Fruit fly (Drosophila melanogaster) whole organism, embryonic: ENCODE measurements around the gene Sf3b2.

Experiments
- CG11456 ChIP-seq: fragments of 200-800 bp; sonication (Bioruptor generic); IDR thresholded peaks from 3 replicates; pipeline ENCODE4 v1.3.6; 2022; ENCODE audit warnings: missing biosample characterization, missing genetic modification characterization
- CG13894 ChIP-seq: fragments of 200-800 bp; sonication (Bioruptor generic); optimal IDR thresholded peaks from 3 replicates; lab custom pipeline; 2018; ENCODE audit warnings: missing biosample characterization, mild to moderate bottlenecking, missing genetic modification characterization, moderate library complexity
- CG15696 ChIP-seq: fragments of 200-800 bp; sonication (Bioruptor generic); optimal IDR thresholded peaks from 2 replicates; lab custom pipeline; 2019; ENCODE audit warnings: missing biosample characterization, mild to moderate bottlenecking, missing genetic modification characterization, moderate library complexity
- CG30020 ChIP-seq: fragments of 200-800 bp; optimal IDR thresholded peaks from 2 replicates; lab custom pipeline; 2019; ENCODE audit warnings: missing biosample characterization, mild to moderate bottlenecking, missing genetic modification characterization, moderate library complexity
- CG30431 ChIP-seq: fragments of 200-800 bp; sonication (Bioruptor generic); optimal IDR thresholded peaks from 2 replicates; lab custom pipeline; 2017; ENCODE audit warnings: missing biosample characterization, missing genetic modification characterization
- CG32772 ChIP-seq: fragments of 200-800 bp; sonication (Bioruptor generic); IDR thresholded peaks from 2 replicates; pipeline ENCODE4 v1.3.6; 2022; ENCODE audit warnings: missing biosample characterization, missing genetic modification characterization
- CG34224 ChIP-seq: fragments of 200-800 bp; sonication (Bioruptor generic); IDR thresholded peaks from 3 replicates; pipeline ENCODE4 v1.3.6; 2022; ENCODE audit warnings: missing biosample characterization, missing genetic modification characterization; ENCODE audit not compliant: partially characterized antibody
- CG34376 ChIP-seq: fragments of 200-800 bp; sonication (Bioruptor generic); optimal IDR thresholded peaks from 2 replicates; lab custom pipeline; 2018; ENCODE audit warnings: missing biosample characterization, mild to moderate bottlenecking, missing genetic modification characterization
- CG3838 ChIP-seq: fragments of 200-800 bp; sonication (Bioruptor generic); optimal IDR thresholded peaks from 3 replicates; lab custom pipeline; 2016; ENCODE audit warnings: missing biosample characterization, missing genetic modification characterization
- CG4360 ChIP-seq: fragments of 200-800 bp; sonication (Bioruptor generic); IDR thresholded peaks from 2 replicates; pipeline ENCODE4 v1.3.6; 2022; ENCODE audit warnings: missing biosample characterization, missing genetic modification characterization
- CG7963 ChIP-seq: fragments of 200-800 bp; sonication (Bioruptor generic); IDR thresholded peaks from 3 replicates; pipeline ENCODE4 v1.3.6; 2022; ENCODE audit warnings: missing biosample characterization, missing genetic modification characterization; ENCODE audit not compliant: partially characterized antibody
- CG7987 ChIP-seq: fragments of 200-800 bp; sonication (Bioruptor generic); optimal IDR thresholded peaks from 2 replicates; lab custom pipeline; 2018; ENCODE audit warnings: missing biosample characterization, mild to moderate bottlenecking, missing genetic modification characterization, moderate library complexity
- Dip3 ChIP-seq: fragments of 200-800 bp; sonication (Bioruptor generic); optimal IDR thresholded peaks from 3 replicates; lab custom pipeline; 2016; ENCODE audit warnings: missing biosample characterization, missing genetic modification characterization
- Doc3 ChIP-seq: fragments of 200-800 bp; sonication (Bioruptor generic); IDR thresholded peaks from 3 replicates; pipeline ENCODE4 v1.3.6; 2022; ENCODE audit warnings: missing biosample characterization, missing genetic modification characterization; ENCODE audit not compliant: partially characterized antibody
- Dp ChIP-seq: fragments of 200-800 bp; sonication (Bioruptor generic); optimal IDR thresholded peaks from 2 replicates; lab custom pipeline; 2018; ENCODE audit warnings: missing biosample characterization, mild to moderate bottlenecking, missing genetic modification characterization, moderate library complexity
- Drgx ChIP-seq: fragments of 200-800 bp; sonication (Bioruptor generic); IDR thresholded peaks from 2 replicates; pipeline ENCODE4 v1.3.6; 2022; ENCODE audit warnings: missing biosample characterization, missing genetic modification characterization
- Eip74EF ChIP-seq, 2 experiments: fragments of 200-800 bp in 1 of 2; fragments of >200 bp in 1 of 2; sonication (Bioruptor generic) in 1 of 2; optimal IDR thresholded peaks; 2 replicates each; lab custom pipeline; 2017 to 2019; ENCODE audit warnings: missing biosample characterization in 2 of 2, missing genetic modification characterization in 2 of 2, mild to moderate bottlenecking in 1 of 2, moderate library complexity in 1 of 2
- Elba2 ChIP-seq: fragments of 200-800 bp; sonication (Bioruptor generic); optimal IDR thresholded peaks from 3 replicates; lab custom pipeline; 2016; ENCODE audit warnings: missing biosample characterization, missing genetic modification characterization
- GATAe ChIP-seq: fragments of 200-800 bp; sonication (Bioruptor generic); conservative IDR thresholded peaks from 2 replicates; pipeline ENCODE4 v1.3.6; 2022; ENCODE audit warnings: missing biosample characterization, missing genetic modification characterization
- Hsf ChIP-seq: fragments of 200-800 bp; sonication (Bioruptor generic); optimal IDR thresholded peaks from 3 replicates; lab custom pipeline; 2016; ENCODE audit warnings: missing biosample characterization, missing genetic modification characterization
- Mad ChIP-seq: fragments of 200-800 bp; sonication (Bioruptor generic); optimal IDR thresholded peaks from 2 replicates; lab custom pipeline; 2016; ENCODE audit warnings: missing biosample characterization, missing genetic modification characterization
- Med ChIP-seq: fragments of 200-800 bp; sonication (Bioruptor generic); peaks from one replicate; lab custom pipeline; 2016; ENCODE audit warnings: missing biosample characterization, missing genetic modification characterization, mild to moderate bottlenecking, inconsistent platforms, moderate library complexity
- Ptx1 ChIP-seq: fragments of 200-800 bp; sonication (Bioruptor generic); IDR thresholded peaks from 2 replicates; pipeline ENCODE4 v1.3.6; 2022; ENCODE audit warnings: missing biosample characterization, missing genetic modification characterization
- Rfx ChIP-seq: fragments of 200-800 bp; sonication (Bioruptor generic); IDR thresholded peaks from 2 replicates; pipeline ENCODE4 v1.3.6; 2022; ENCODE audit warnings: missing biosample characterization, missing genetic modification characterization
- TFAM ChIP-seq: fragments of 200-800 bp; sonication (Bioruptor generic); optimal IDR thresholded peaks from 2 replicates; lab custom pipeline; 2017; ENCODE audit warnings: missing biosample characterization, missing genetic modification characterization, inconsistent platforms
- cad ChIP-seq: fragments of >200 bp; optimal IDR thresholded peaks from 2 replicates; lab custom pipeline; 2017; ENCODE audit warnings: missing biosample characterization, missing genetic modification characterization
- dmrt99B ChIP-seq: fragments of 200-800 bp; sonication (Bioruptor generic); optimal IDR thresholded peaks from 2 replicates; lab custom pipeline; 2018; ENCODE audit warnings: missing biosample characterization, mild to moderate bottlenecking, missing genetic modification characterization, moderate library complexity
- ems ChIP-seq: fragments of 200-800 bp; sonication (Bioruptor generic); optimal IDR thresholded peaks from 3 replicates; lab custom pipeline; 2016; ENCODE audit warnings: missing biosample characterization, missing genetic modification characterization
- en ChIP-seq: fragments of 200-800 bp; sonication (Bioruptor generic); optimal IDR thresholded peaks from 2 replicates; lab custom pipeline; 2016; ENCODE audit warnings: missing biosample characterization, missing genetic modification characterization
- exex ChIP-seq: fragments of 200-800 bp; sonication (Bioruptor generic); optimal IDR thresholded peaks from 4 replicates; lab custom pipeline; 2018; ENCODE audit warnings: missing biosample characterization, mild to moderate bottlenecking, missing genetic modification characterization, moderate library complexity
- grn ChIP-seq: fragments of 200-800 bp; sonication (Bioruptor generic); optimal IDR thresholded peaks from 3 replicates; lab custom pipeline; 2017; ENCODE audit warnings: missing biosample characterization, missing genetic modification characterization
- hb ChIP-seq: fragments of 200-800 bp; sonication (Bioruptor generic); IDR thresholded peaks from 3 replicates; pipeline ENCODE4 v1.3.6; 2022; ENCODE audit warnings: missing biosample characterization, missing genetic modification characterization; ENCODE audit not compliant: partially characterized antibody
- mirr ChIP-seq: fragments of 200-800 bp; sonication (Bioruptor generic); optimal IDR thresholded peaks from 3 replicates; lab custom pipeline; 2018; ENCODE audit warnings: missing biosample characterization, mild to moderate bottlenecking, missing genetic modification characterization
- p53 ChIP-seq: fragments of 200-800 bp; sonication (Bioruptor generic); optimal IDR thresholded peaks from 2 replicates; lab custom pipeline; 2016; ENCODE audit warnings: missing biosample characterization, missing genetic modification characterization
- prd ChIP-seq, 3 experiments: fragments of >200 bp in 2 of 3; fragments of 200-800 bp in 1 of 3; sonication (Bioruptor generic) in 1 of 3; optimal IDR thresholded peaks in 2 of 3; IDR thresholded peaks in 1 of 3; 2 replicates in 2 of 3; 3 replicates in 1 of 3; pipeline versions ENCODE4 v1.3.6 to Lab custom; 2017 to 2022; ENCODE audit warnings: missing biosample characterization in 1 of 3, missing genetic modification characterization in 1 of 3
- shn ChIP-seq: fragments of 200-800 bp; sonication (Bioruptor generic); optimal IDR thresholded peaks from 3 replicates; lab custom pipeline; 2016; ENCODE audit warnings: missing biosample characterization, missing genetic modification characterization
- stc ChIP-seq: fragments of 200-800 bp; sonication (Bioruptor generic); IDR thresholded peaks from 2 replicates; pipeline ENCODE4 v1.3.6; 2022; ENCODE audit warnings: missing biosample characterization, missing genetic modification characterization
- trem ChIP-seq: fragments of 200-800 bp; optimal IDR thresholded peaks from 3 replicates; lab custom pipeline; 2019; ENCODE audit warnings: missing biosample characterization, mild to moderate bottlenecking, missing genetic modification characterization, moderate library complexity
- yki ChIP-seq: fragments of >200 bp; optimal IDR thresholded peaks from 3 replicates; lab custom pipeline; 2018

Gene Sf3b2

DNA sequence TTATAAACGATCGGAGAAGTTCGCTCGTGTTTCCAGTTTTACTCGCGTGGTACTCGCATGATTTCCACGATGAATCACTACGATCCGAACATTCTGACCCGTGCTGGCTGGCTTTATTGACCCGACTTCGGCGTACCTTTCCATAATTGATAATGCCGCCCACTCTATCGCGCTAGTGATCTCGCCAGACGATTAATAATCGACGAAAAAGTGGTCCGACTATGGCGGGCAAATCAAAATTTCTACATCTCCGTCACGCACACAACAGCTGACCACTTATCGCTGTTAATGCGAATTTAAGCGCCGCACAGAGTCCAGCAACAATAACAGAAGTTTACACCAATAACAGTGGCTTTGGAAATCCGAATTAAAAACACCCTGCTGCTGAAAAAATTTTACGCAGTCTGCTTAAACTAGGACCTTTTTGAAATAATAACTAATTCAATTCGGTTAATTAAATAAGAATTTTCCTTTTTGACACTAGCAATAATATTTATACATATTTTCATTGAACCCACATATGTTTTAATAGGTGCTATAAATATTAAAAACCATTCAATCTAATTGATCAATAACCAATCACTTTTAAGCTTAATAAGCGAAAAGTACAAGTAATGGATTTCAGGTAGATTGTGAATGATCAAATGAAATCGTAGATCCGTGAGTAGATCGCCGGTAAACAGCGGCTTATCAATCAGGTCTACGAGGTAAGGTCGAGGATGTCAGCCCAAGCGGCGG is 26.9 kb upstream of the Sf3b2 start (continued):
- TF ChIP-seq Doc3 (no peak), prd (optimal IDR thresholded peaks at IDR 0.05; lab: Kevin White, UChicago) (no peak), prd (GFP tag; IDR thresholded peaks at IDR 0.05; lab: Robert Waterston, UW) (peak; percentile 40; the same call in 2 of the 3 replicates), Dp (GFP tag; lab: Kevin White, UChicago) (peak; percentile 70), Eip74EF (GFP tag; optimal IDR thresholded peaks at IDR 0.05; lab: Kevin White, UChicago) (no peak), CG30020 (tag; lab: Kevin White, UChicago) (no peak), CG3838 (GFP tag; lab: Kevin White, UChicago) (no peak), CG34224 (peak; percentile 24; the same call in 1 of the 3 replicates), stc (GFP tag; lab: Robert Waterston, UW) (no peak), CG7963 (GFP tag; lab: Robert Waterston, UW) (0 out of 3 replicates have a peak, but pooled peaks have one; percentile 19), ems (peak; percentile 30), cad (GFP tag; lab: Kevin White, UChicago) (no peak), Hsf (peak; percentile 52), Mad (GFP tag; lab: Kevin White, UChicago) (peak; percentile 21), dmrt99B (tag; lab: Kevin White, UChicago) (peak; percentile 59), shn (GFP tag; lab: Kevin White, UChicago) (peak; percentile 40), Ptx1 (GFP tag; lab: Robert Waterston, UW) (peak; percentile 52)

- TF ChIP-seq CG4360: no peak
- peak; percentile 25 for TF ChIP-seq mirr (GFP tag; lab: Kevin White, UChicago)
- peak; percentile 58 for TF ChIP-seq CG34376 (GFP tag; lab: Kevin White, UChicago)
- no peak for TF ChIP-seq en
- TF ChIP-seq CG7987 (GFP tag; lab: Kevin White, UChicago): peak; percentile 0
- peak; percentile 69; the same call in 2 of the 3 replicates for TF ChIP-seq CG11456 (GFP tag; lab: Robert Waterston, UW)
- peak; percentile 81 for TF ChIP-seq grn (GFP tag; lab: Kevin White, UChicago)
- TF ChIP-seq Drgx (GFP tag; lab: Robert Waterston, UW): no peak
- peak; percentile 9; the same call in 1 of the 2 replicates for TF ChIP-seq GATAe (GFP tag; lab: Robert Waterston, UW)
- peak; percentile 47 for TF ChIP-seq Med (GFP tag; lab: Kevin White, UChicago)
- no peak for TF ChIP-seq trem (tag; lab: Kevin White, UChicago)
- TF ChIP-seq exex: peak; percentile 81
These were observed 15.9 kb upstream of the Sf3b2 start for dm6 chr2L:3044660-3045504.

DNA sequence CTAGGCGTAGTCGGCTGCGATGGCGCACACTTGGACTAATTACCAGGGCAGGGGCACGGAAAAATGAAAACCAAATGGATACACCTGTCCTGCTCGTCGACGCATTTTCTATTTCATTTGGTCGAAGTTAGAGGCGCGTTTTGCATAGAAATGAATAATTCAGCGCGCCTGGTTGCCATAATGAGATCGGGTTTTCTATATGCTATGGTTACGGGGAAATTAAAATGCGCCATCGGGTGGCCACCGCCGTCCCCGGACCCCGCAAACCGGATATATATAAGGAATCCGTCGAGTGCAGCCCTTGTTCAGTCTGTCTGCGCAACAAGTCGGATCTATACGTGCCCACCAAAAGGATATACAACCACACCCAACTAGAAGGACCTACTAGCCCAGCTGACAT is 14.7 kb upstream of the Sf3b2 start, which contains the start of gene FASN2:
TSS of gene FASN2 (plus strand) at position 301 of the 400 bp plus-strand sequence.
- TF ChIP-seq CG15696 (tag; lab: Kevin White, UChicago) (no peak), Rfx (GFP tag; lab: Robert Waterston, UW) (no peak), Elba2 (no peak), yki (lab: Kevin White, UChicago) (no peak), hb (GFP tag; lab: Robert Waterston, UW) (no peak), CG32772 (GFP tag; lab: Robert Waterston, UW) (no peak), Dip3 (GFP tag; lab: Kevin White, UChicago) (no peak), CG13894 (tag; lab: Kevin White, UChicago) (no peak), p53 (GFP tag; lab: Kevin White, UChicago) (no peak), TFAM (no peak), CG30431 (no peak)
